Worm (Caenorhabditis elegans) whole organism, L1 larva: ENCODE results near the gene wdr-83.

ENCODE experiments used
- F16B12.6 ChIP-seq: fragments of 150-350 bp; optimal IDR thresholded peaks from 2 replicates; lab custom pipeline; 2014; ENCODE audit warnings: missing biosample characterization, missing genetic modification characterization
- alr-1 ChIP-seq: fragments of 200-800 bp; sonication (Bioruptor generic); optimal IDR thresholded peaks from 2 replicates; lab custom pipeline; 2018; ENCODE audit warnings: borderline replicate concordance, mild to moderate bottlenecking, missing genetic modification characterization, missing compliant biosample characterization
- ama-1 ChIP-seq: fragments of 150-350 bp; optimal IDR thresholded peaks from 2 replicates; lab custom pipeline; 2014
- blmp-1 ChIP-seq: fragments of 150-350 bp; optimal IDR thresholded peaks from 2 replicates; lab custom pipeline; 2014; ENCODE audit warnings: missing biosample characterization, missing genetic modification characterization
- ceh-63 ChIP-seq: fragments of 200-800 bp; sonication (Bioruptor generic); optimal IDR thresholded peaks from 2 replicates; lab custom pipeline; 2018; ENCODE audit warnings: mild to moderate bottlenecking, missing genetic modification characterization, missing compliant biosample characterization
- ceh-8 ChIP-seq: fragments of 200-800 bp; sonication (Bioruptor generic); optimal IDR thresholded peaks from 2 replicates; lab custom pipeline; 2018; ENCODE audit warnings: mild to moderate bottlenecking, missing genetic modification characterization, moderate library complexity, missing compliant biosample characterization
- ceh-88 ChIP-seq: fragments of 200-800 bp; sonication (Bioruptor generic); IDR thresholded peaks from 2 replicates; pipeline ENCODE4 v1.3.6; 2022; ENCODE audit warnings: missing genetic modification characterization, missing compliant biosample characterization
- efl-3 ChIP-seq: fragments of 200-800 bp; sonication (Bioruptor generic); optimal IDR thresholded peaks from 2 replicates; lab custom pipeline; 2018; ENCODE audit warnings: mild to moderate bottlenecking, missing genetic modification characterization, missing compliant biosample characterization
- fkh-8 ChIP-seq: sonication (generic microtip); optimal IDR thresholded peaks from 2 replicates; lab custom pipeline; 2016; ENCODE audit warnings: mild to moderate bottlenecking, missing genetic modification characterization, missing compliant biosample characterization
- fos-1 ChIP-seq: fragments of 150-350 bp; optimal IDR thresholded peaks from 2 replicates; lab custom pipeline; 2014; ENCODE audit warnings: missing biosample characterization, missing genetic modification characterization
- hlh-17 ChIP-seq: fragments of 200-800 bp; sonication (Bioruptor generic); optimal IDR thresholded peaks from 2 replicates; lab custom pipeline; 2018; ENCODE audit warnings: missing genetic modification characterization, mild to moderate bottlenecking, missing compliant biosample characterization, moderate library complexity, borderline replicate concordance
- hlh-4 ChIP-seq: sonication (generic microtip); optimal IDR thresholded peaks from 2 replicates; lab custom pipeline; 2016; ENCODE audit warnings: mild to moderate bottlenecking, missing genetic modification characterization, missing compliant biosample characterization
- isw-1 ChIP-seq: fragments of 200-800 bp; sonication (Bioruptor generic); IDR thresholded peaks from 2 replicates; pipeline ENCODE4 v1.3.6; 2022; ENCODE audit warnings: missing genetic modification characterization, missing compliant biosample characterization
- jun-1 ChIP-seq: fragments of 150-350 bp; optimal IDR thresholded peaks from 2 replicates; lab custom pipeline; 2014; ENCODE audit warnings: missing biosample characterization, missing genetic modification reagents, missing genetic modification characterization
- lin-13 ChIP-seq: fragments of 150-350 bp; optimal IDR thresholded peaks from 2 replicates; lab custom pipeline; 2014; ENCODE audit warnings: missing biosample characterization, missing genetic modification reagents, missing genetic modification characterization
- lin-14 ChIP-seq: fragments of 200-800 bp; sonication (Bioruptor generic); optimal IDR thresholded peaks from 2 replicates; lab custom pipeline; 2018; ENCODE audit warnings: mild to moderate bottlenecking, missing genetic modification characterization, moderate library complexity, missing compliant biosample characterization
- mab-9 ChIP-seq: fragments of 200-800 bp; sonication (Bioruptor generic); IDR thresholded peaks from 2 replicates; pipeline ENCODE4 v1.3.6; 2022; ENCODE audit warnings: missing genetic modification reagents, missing genetic modification characterization, missing compliant biosample characterization
- mdl-1 ChIP-seq, 2 experiments: fragments of 150-350 bp; optimal IDR thresholded peaks; 2 replicates each; lab custom pipeline; 2014 to 2017; ENCODE audit warnings: missing biosample characterization in 2 of 2, missing genetic modification characterization in 2 of 2, inconsistent platforms in 1 of 2
- mep-1 ChIP-seq: fragments of 150-350 bp; optimal IDR thresholded peaks from 2 replicates; lab custom pipeline; 2014; ENCODE audit warnings: missing biosample characterization, missing genetic modification characterization
- nhr-11 ChIP-seq: fragments of 150-350 bp; optimal IDR thresholded peaks from 2 replicates; lab custom pipeline; 2014; ENCODE audit warnings: missing biosample characterization, missing genetic modification characterization
- nhr-19 ChIP-seq: fragments of 200-800 bp; sonication (Bioruptor generic); conservative IDR thresholded peaks from 2 replicates; pipeline ENCODE4 v1.3.6; 2022; ENCODE audit warnings: missing genetic modification characterization, missing compliant biosample characterization
- nhr-20 ChIP-seq: sonication (generic microtip); optimal IDR thresholded peaks from 2 replicates; lab custom pipeline; 2016; ENCODE audit warnings: mild to moderate bottlenecking, missing genetic modification characterization, missing compliant biosample characterization
- nhr-237 ChIP-seq: fragments of 150-350 bp; optimal IDR thresholded peaks from 2 replicates; lab custom pipeline; 2014; ENCODE audit warnings: missing biosample characterization, missing genetic modification characterization
- nhr-47 ChIP-seq: sonication (generic microtip); optimal IDR thresholded peaks from 2 replicates; lab custom pipeline; 2016; ENCODE audit warnings: mild to moderate bottlenecking, missing genetic modification characterization, moderate library complexity, missing compliant biosample characterization
- nhr-85 ChIP-seq: sonication (generic microtip); peaks from one replicate; lab custom pipeline; 2016; ENCODE audit warnings: missing genetic modification characterization, inconsistent platforms, missing compliant biosample characterization
- snpc-4 ChIP-seq: fragments of 150-350 bp; optimal IDR thresholded peaks from 2 replicates; lab custom pipeline; 2014; ENCODE audit warnings: missing biosample characterization, missing genetic modification characterization
- sox-4 ChIP-seq: sonication (generic microtip); optimal IDR thresholded peaks from 2 replicates; lab custom pipeline; 2016; ENCODE audit warnings: missing genetic modification characterization, missing compliant biosample characterization
- sup-37 ChIP-seq: fragments of 200-800 bp; sonication (Bioruptor generic); optimal IDR thresholded peaks from 2 replicates; lab custom pipeline; 2018; ENCODE audit warnings: mild to moderate bottlenecking, missing genetic modification characterization, missing compliant biosample characterization
- swsn-7 ChIP-seq: sonication (generic microtip); optimal IDR thresholded peaks from 2 replicates; lab custom pipeline; 2016; ENCODE audit warnings: missing genetic modification characterization, missing compliant biosample characterization
- tbx-2 ChIP-seq: sonication (generic microtip); optimal IDR thresholded peaks from 2 replicates; lab custom pipeline; 2016; ENCODE audit warnings: missing genetic modification characterization, missing compliant biosample characterization
- tlp-1 ChIP-seq: fragments of 150-350 bp; optimal IDR thresholded peaks from 2 replicates; lab custom pipeline; 2014; ENCODE audit warnings: missing biosample characterization, missing genetic modification characterization
- unc-62 ChIP-seq: fragments of 150-350 bp; optimal IDR thresholded peaks from 2 replicates; lab custom pipeline; 2014; ENCODE audit warnings: missing biosample characterization, missing genetic modification reagents, missing genetic modification characterization
- zag-1 ChIP-seq: fragments of 150-350 bp; optimal IDR thresholded peaks from 2 replicates; lab custom pipeline; 2014; ENCODE audit warnings: missing biosample characterization, missing genetic modification characterization
- zip-4 ChIP-seq: fragments of 200-800 bp; sonication (Bioruptor generic); optimal IDR thresholded peaks from 2 replicates; lab custom pipeline; 2018; ENCODE audit warnings: mild to moderate bottlenecking, missing genetic modification characterization, moderate library complexity, missing compliant biosample characterization
- ztf-11 ChIP-seq, 2 experiments: sonication (generic microtip); optimal IDR thresholded peaks; 2 replicates each; lab custom pipeline; 2016 to 2017; ENCODE audit warnings: missing genetic modification characterization in 2 of 2, missing biosample characterization in 1 of 2, missing compliant biosample characterization in 1 of 2

Gene wdr-83

ce11 chrII:5016977-5017585 lies 14.4 kb downstream of the wdr-83 start (continued):
- no peak for TF ChIP-seq tlp-1 (tag; lab: Kevin White, UChicago)
- no peak for TF ChIP-seq sox-4
- peak; percentile 15 for TF ChIP-seq lin-13 (GFP tag; lab: Kevin White, UChicago)
- TF ChIP-seq ceh-88 (GFP tag; lab: Robert Waterston, UW): no peak
- TF ChIP-seq jun-1: peak; percentile 64
- TF ChIP-seq ama-1: peak; percentile 19
- peak in 1 of 2 experiments; percentile 12 for TF ChIP-seq ztf-11 (tag; optimal IDR thresholded peaks at IDR 0.05; lab: Kevin White, UChicago)
- TF ChIP-seq lin-14 (GFP tag; lab: Kevin White, UChicago): peak; percentile 93
- TF ChIP-seq fkh-8 (tag; lab: Kevin White, UChicago): peak; percentile 69
- peak; percentile 27 for TF ChIP-seq mep-1 (tag; lab: Kevin White, UChicago)
- TF ChIP-seq alr-1 (tag; lab: Kevin White, UChicago): no peak
- peak; percentile 18; the same call in 1 of the 2 replicates for TF ChIP-seq mab-9 (GFP tag; lab: Robert Waterston, UW)
- TF ChIP-seq nhr-19 (GFP tag; lab: Robert Waterston, UW): peak; percentile 40
- peak; percentile 69 for TF ChIP-seq swsn-7
- peak; percentile 48 for TF ChIP-seq snpc-4 (tag; lab: Kevin White, UChicago)
- TF ChIP-seq nhr-85 (tag; lab: Kevin White, UChicago): peak; percentile 86
- peak; percentile 20 for TF ChIP-seq ceh-8 (GFP tag; lab: Kevin White, UChicago)
- peak; percentile 67 for TF ChIP-seq nhr-47 (tag; lab: Kevin White, UChicago)
- no peak for TF ChIP-seq zip-4
- TF ChIP-seq F16B12.6 (tag; lab: Kevin White, UChicago): peak; percentile 22
- TF ChIP-seq hlh-4 (tag; lab: Kevin White, UChicago): no peak
- no peak for TF ChIP-seq nhr-11 (tag; lab: Kevin White, UChicago)
- no peak for TF ChIP-seq efl-3 (GFP tag; lab: Kevin White, UChicago)
- TF ChIP-seq tbx-2 (tag; lab: Kevin White, UChicago): peak; percentile 67
- TF ChIP-seq isw-1 (GFP tag; lab: Robert Waterston, UW): peak; percentile 61
- no peak for TF ChIP-seq unc-62
- peak in 1 of 2 experiments; percentile 56 for TF ChIP-seq mdl-1 (tag; optimal IDR thresholded peaks at IDR 0.05; lab: Kevin White, UChicago)

ce11 chrII:5016144-5016543 lies 15.4 kb downstream of the wdr-83 start:
- no peak for TF ChIP-seq zip-4
- TF ChIP-seq nhr-237 (tag; lab: Kevin White, UChicago): no peak
- no peak for TF ChIP-seq hlh-17 (GFP tag; lab: Kevin White, UChicago)
- no peak for TF ChIP-seq fos-1 (tag; lab: Kevin White, UChicago)
- TF ChIP-seq tbx-2 (tag; lab: Kevin White, UChicago): no peak
- no peak for TF ChIP-seq zag-1 (tag; lab: Kevin White, UChicago)
- no peak for TF ChIP-seq mdl-1 (tag; optimal IDR thresholded peaks at IDR 0.05; lab: Kevin White, UChicago)
- no peak for TF ChIP-seq sup-37 (GFP tag; lab: Kevin White, UChicago)
- TF ChIP-seq lin-13 (GFP tag; lab: Kevin White, UChicago): no peak
- TF ChIP-seq lin-14 (GFP tag; lab: Kevin White, UChicago): no peak
- TF ChIP-seq mab-9 (GFP tag; lab: Robert Waterston, UW): no peak
- TF ChIP-seq ceh-63 (GFP tag; lab: Kevin White, UChicago): no peak
- TF ChIP-seq nhr-11 (tag; lab: Kevin White, UChicago): no peak
- TF ChIP-seq ceh-8 (GFP tag; lab: Kevin White, UChicago): no peak
- TF ChIP-seq mep-1 (tag; lab: Kevin White, UChicago): no peak

ce11 chrII:5014399-5014798 lies 17.1 kb downstream of the wdr-83 start, which contains the start of gene F59A6.2:
F59A6.2 (plus strand) TSS chrII:5014699.
- TF ChIP-seq blmp-1: no peak

- TF ChIP-seq alr-1 (tag; lab: Kevin White, UChicago) (no peak), isw-1 (GFP tag; lab: Robert Waterston, UW) (no peak), lin-13 (GFP tag; lab: Kevin White, UChicago) (no peak), nhr-20 (no peak)
- TF ChIP-seq, all 84 proteins: peak for 0
Observed at ce11 chrII:5011978-5012377, 19.5 kb downstream of the wdr-83 start, which contains the start of gene F59A6.12. F59A6.12 (minus strand) TSS chrII:5012078.
